Fruit fly (Drosophila melanogaster) whole organism, embryonic: Measurements from ENCODE around the gene CG3342.
A peak's percentile ranks its signal among the peaks of the same experiment; 100 is the strongest.

Experiments
- Adf1 ChIP-seq: fragments of 200-800 bp; sonication (Bioruptor generic); IDR thresholded peaks from 2 replicates; pipeline ENCODE4 v1.3.6; 2022; ENCODE audit warnings: missing biosample characterization, missing genetic modification characterization
- Asciz ChIP-seq: fragments of 200-800 bp; sonication (Bioruptor generic); optimal IDR thresholded peaks from 2 replicates; lab custom pipeline; 2017; ENCODE audit warnings: missing biosample characterization, mild to moderate bottlenecking, missing genetic modification characterization, missing genetic modification reagents
- B-H1 ChIP-seq: fragments of 200-800 bp; sonication (Bioruptor generic); IDR thresholded peaks from 3 replicates; pipeline ENCODE4 v1.3.6; 2022; ENCODE audit warnings: missing biosample characterization, missing genetic modification characterization
- C15 ChIP-seq: fragments of 200-800 bp; sonication (Bioruptor generic); IDR thresholded peaks from 3 replicates; pipeline ENCODE4 v1.3.6; 2022; ENCODE audit warnings: missing biosample characterization, missing genetic modification characterization
- CG10147 ChIP-seq: fragments of 200-800 bp; sonication (Bioruptor generic); optimal IDR thresholded peaks from 2 replicates; lab custom pipeline; 2019; ENCODE audit warnings: missing biosample characterization, mild to moderate bottlenecking, missing genetic modification characterization, moderate library complexity
- CG10654 ChIP-seq: fragments of 200-800 bp; sonication (Bioruptor generic); optimal IDR thresholded peaks from 2 replicates; lab custom pipeline; 2016; ENCODE audit warnings: missing biosample characterization, missing genetic modification characterization
- CG13775 ChIP-seq: fragments of 200-800 bp; sonication (Bioruptor generic); optimal IDR thresholded peaks from 3 replicates; lab custom pipeline; 2017; ENCODE audit warnings: missing biosample characterization, mild to moderate bottlenecking, missing genetic modification characterization
- CG13894 ChIP-seq: fragments of 200-800 bp; sonication (Bioruptor generic); optimal IDR thresholded peaks from 3 replicates; lab custom pipeline; 2018; ENCODE audit warnings: missing biosample characterization, mild to moderate bottlenecking, missing genetic modification characterization, moderate library complexity
- CG14014 ChIP-seq: fragments of 200-800 bp; sonication (Bioruptor generic); IDR thresholded peaks from 2 replicates; pipeline ENCODE4 v1.3.6; 2022; ENCODE audit warnings: missing biosample characterization, missing genetic modification characterization
- CG15601 ChIP-seq: fragments of 200-800 bp; sonication (Bioruptor generic); optimal IDR thresholded peaks from 3 replicates; lab custom pipeline; 2019; ENCODE audit warnings: missing biosample characterization, mild to moderate bottlenecking, missing genetic modification characterization, moderate library complexity
- CG1602 ChIP-seq: fragments of 200-800 bp; sonication (Bioruptor generic); optimal IDR thresholded peaks from 3 replicates; lab custom pipeline; 2016; ENCODE audit warnings: missing biosample characterization, missing genetic modification characterization
- CG17361 ChIP-seq: fragments of 200-800 bp; sonication (Bioruptor generic); IDR thresholded peaks from 3 replicates; pipeline ENCODE4 v1.3.6; 2022; ENCODE audit warnings: missing biosample characterization, missing genetic modification characterization
- CG17385 ChIP-seq: fragments of 200-800 bp; sonication (Bioruptor generic); optimal IDR thresholded peaks from 3 replicates; lab custom pipeline; 2018; ENCODE audit warnings: missing biosample characterization, mild to moderate bottlenecking, missing genetic modification characterization
- CG17912 ChIP-seq: fragments of 200-800 bp; sonication (Bioruptor generic); optimal IDR thresholded peaks from 2 replicates; lab custom pipeline; 2018; ENCODE audit warnings: missing biosample characterization, mild to moderate bottlenecking, missing genetic modification characterization
- CG1792 ChIP-seq: fragments of 200-800 bp; sonication (Bioruptor generic); optimal IDR thresholded peaks from 2 replicates; lab custom pipeline; 2016; ENCODE audit warnings: missing biosample characterization, missing genetic modification characterization
- CG2678 ChIP-seq: fragments of 200-800 bp; sonication (Bioruptor generic); optimal IDR thresholded peaks from 3 replicates; lab custom pipeline; 2019; ENCODE audit warnings: missing biosample characterization, mild to moderate bottlenecking, missing genetic modification characterization, moderate library complexity
- CG32772 ChIP-seq: fragments of 200-800 bp; sonication (Bioruptor generic); IDR thresholded peaks from 2 replicates; pipeline ENCODE4 v1.3.6; 2022; ENCODE audit warnings: missing biosample characterization, missing genetic modification characterization
- CG5953 ChIP-seq: fragments of 200-800 bp; sonication (Bioruptor generic); IDR thresholded peaks from 2 replicates; pipeline ENCODE4 v1.3.6; 2022; ENCODE audit warnings: missing biosample characterization, missing genetic modification characterization
- CG6654 ChIP-seq: fragments of 200-800 bp; sonication (Bioruptor generic); optimal IDR thresholded peaks from 2 replicates; lab custom pipeline; 2017; ENCODE audit warnings: missing biosample characterization, mild to moderate bottlenecking, missing genetic modification characterization
- CG7987 ChIP-seq: fragments of 200-800 bp; sonication (Bioruptor generic); optimal IDR thresholded peaks from 2 replicates; lab custom pipeline; 2018; ENCODE audit warnings: missing biosample characterization, mild to moderate bottlenecking, missing genetic modification characterization, moderate library complexity
- CG8290 ChIP-seq, 3 experiments: fragments of 200-800 bp; sonication (Bioruptor generic); optimal IDR thresholded peaks; 2 replicates each; lab custom pipeline; 2016 to 2019; ENCODE audit warnings: missing biosample characterization in 3 of 3, missing genetic modification characterization in 3 of 3, mild to moderate bottlenecking in 2 of 3, moderate library complexity in 1 of 3
- D19A ChIP-seq: fragments of 200-800 bp; optimal IDR thresholded peaks from 3 replicates; lab custom pipeline; 2019; ENCODE audit warnings: missing biosample characterization, mild to moderate bottlenecking, missing genetic modification characterization, moderate library complexity
- E2f1 ChIP-seq: fragments of 200-800 bp; sonication (Bioruptor generic); IDR thresholded peaks from 2 replicates; pipeline ENCODE4 v1.3.6; 2022; ENCODE audit warnings: missing biosample characterization, missing genetic modification characterization
- Fer1 ChIP-seq: fragments of 200-800 bp; sonication (Bioruptor generic); optimal IDR thresholded peaks from 2 replicates; lab custom pipeline; 2017; ENCODE audit warnings: missing biosample characterization, mild to moderate bottlenecking, missing genetic modification characterization
- H15 ChIP-seq: fragments of 200-800 bp; sonication (Bioruptor generic); IDR thresholded peaks from 3 replicates; pipeline ENCODE4 v1.3.6; 2022; ENCODE audit warnings: missing biosample characterization, missing genetic modification characterization
- Hr78 ChIP-seq, 2 experiments: fragments of 200-800 bp in 1 of 2; fragments of >200 bp in 1 of 2; sonication (Bioruptor generic) in 1 of 2; optimal IDR thresholded peaks; 2 replicates each; lab custom pipeline; 2017 to 2019; ENCODE audit warnings: missing biosample characterization in 2 of 2, missing genetic modification characterization in 2 of 2, mild to moderate bottlenecking in 1 of 2, moderate library complexity in 1 of 2
- Mes4 ChIP-seq: fragments of 200-800 bp; sonication (Bioruptor generic); optimal IDR thresholded peaks from 2 replicates; lab custom pipeline; 2016; ENCODE audit warnings: missing biosample characterization, missing genetic modification characterization
- Nf-YC ChIP-seq: fragments of 200-800 bp; optimal IDR thresholded peaks from 3 replicates; lab custom pipeline; 2019; ENCODE audit warnings: missing biosample characterization, mild to moderate bottlenecking, missing genetic modification characterization, moderate library complexity
- Oli ChIP-seq: fragments of 200-800 bp; sonication (Bioruptor generic); optimal IDR thresholded peaks from 2 replicates; lab custom pipeline; 2018; ENCODE audit warnings: missing biosample characterization, mild to moderate bottlenecking, missing genetic modification characterization, moderate library complexity
- Rfx ChIP-seq: fragments of 200-800 bp; sonication (Bioruptor generic); IDR thresholded peaks from 2 replicates; pipeline ENCODE4 v1.3.6; 2022; ENCODE audit warnings: missing biosample characterization, missing genetic modification characterization
- Scr ChIP-seq: fragments of 200-800 bp; sonication (Bioruptor generic); IDR thresholded peaks from 2 replicates; pipeline ENCODE4 v1.3.6; 2022; ENCODE audit warnings: missing biosample characterization, missing genetic modification characterization; ENCODE audit not compliant: partially characterized antibody
- ash1 ChIP-seq: fragments of 200-800 bp; sonication (Bioruptor generic); optimal IDR thresholded peaks from 2 replicates; lab custom pipeline; 2018; ENCODE audit warnings: missing biosample characterization, mild to moderate bottlenecking, missing genetic modification characterization
- chinmo ChIP-seq: fragments of 200-800 bp; sonication (Bioruptor generic); IDR thresholded peaks from 4 replicates; pipeline ENCODE4 v1.3.6; 2022; ENCODE audit warnings: missing biosample characterization, missing genetic modification characterization; ENCODE audit not compliant: partially characterized antibody
- ci ChIP-seq: fragments of 200-800 bp; sonication (Bioruptor generic); IDR thresholded peaks from 3 replicates; pipeline ENCODE4 v1.3.6; 2022; ENCODE audit warnings: missing biosample characterization, missing genetic modification characterization
- crol ChIP-seq: fragments of 200-800 bp; sonication (Bioruptor generic); IDR thresholded peaks from 2 replicates; pipeline ENCODE4 v1.3.6; 2022; ENCODE audit warnings: missing biosample characterization, missing genetic modification characterization
- cwo ChIP-seq: fragments of 200-800 bp; sonication (Bioruptor generic); optimal IDR thresholded peaks from 3 replicates; lab custom pipeline; 2017; ENCODE audit warnings: missing biosample characterization, missing genetic modification characterization, mild to moderate bottlenecking, moderate library complexity, missing genetic modification reagents
- dimm ChIP-seq: fragments of 200-800 bp; sonication (Bioruptor generic); IDR thresholded peaks from 2 replicates; pipeline ENCODE4 v1.3.6; 2022; ENCODE audit warnings: missing biosample characterization, missing genetic modification characterization
- dmrt11E ChIP-seq: fragments of 200-800 bp; sonication (Bioruptor generic); optimal IDR thresholded peaks from 3 replicates; lab custom pipeline; 2018; ENCODE audit warnings: missing biosample characterization, mild to moderate bottlenecking, missing genetic modification characterization, moderate library complexity
- eve ChIP-seq, 2 experiments: fragments of >200 bp; optimal IDR thresholded peaks; 2 replicates each; lab custom pipeline; 2017; ENCODE audit warnings: missing biosample characterization in 2 of 2, missing genetic modification characterization in 2 of 2
- gt ChIP-seq: fragments of 200-800 bp; sonication (Bioruptor generic); IDR thresholded peaks from 2 replicates; pipeline ENCODE4 v1.3.6; 2022; ENCODE audit warnings: missing biosample characterization, missing genetic modification characterization
- kay ChIP-seq: fragments of 200-800 bp; sonication (Bioruptor generic); optimal IDR thresholded peaks from 2 replicates; lab custom pipeline; 2016; ENCODE audit warnings: missing biosample characterization, missing genetic modification characterization
- mam ChIP-seq: fragments of 200-800 bp; sonication (Bioruptor generic); optimal IDR thresholded peaks from 3 replicates; lab custom pipeline; 2016; ENCODE audit warnings: missing biosample characterization, missing genetic modification characterization
- p53 ChIP-seq: fragments of 200-800 bp; sonication (Bioruptor generic); optimal IDR thresholded peaks from 2 replicates; lab custom pipeline; 2016; ENCODE audit warnings: missing biosample characterization, missing genetic modification characterization
- peb ChIP-seq: fragments of 200-800 bp; sonication (Bioruptor generic); IDR thresholded peaks from 2 replicates; pipeline ENCODE4 v1.3.6; 2022; ENCODE audit warnings: missing biosample characterization, missing genetic modification characterization
- pnt ChIP-seq: fragments of 200-800 bp; sonication (Bioruptor generic); optimal IDR thresholded peaks from 3 replicates; lab custom pipeline; 2016; ENCODE audit warnings: missing biosample characterization, missing genetic modification characterization
- prd ChIP-seq, 3 experiments: fragments of >200 bp in 2 of 3; fragments of 200-800 bp in 1 of 3; sonication (Bioruptor generic) in 1 of 3; optimal IDR thresholded peaks in 2 of 3; IDR thresholded peaks in 1 of 3; 2 replicates in 2 of 3; 3 replicates in 1 of 3; pipeline versions ENCODE4 v1.3.6 to Lab custom; 2017 to 2022; ENCODE audit warnings: missing biosample characterization in 1 of 3, missing genetic modification characterization in 1 of 3
- rib ChIP-seq: fragments of 200-800 bp; sonication (Bioruptor generic); IDR thresholded peaks from 2 replicates; pipeline ENCODE4 v1.3.6; 2022; ENCODE audit warnings: missing biosample characterization, missing genetic modification characterization
- sd ChIP-seq: fragments of 200-800 bp; sonication (Bioruptor generic); optimal IDR thresholded peaks from 3 replicates; lab custom pipeline; 2018; ENCODE audit warnings: missing biosample characterization, mild to moderate bottlenecking, missing genetic modification characterization, moderate library complexity
- vnd ChIP-seq: fragments of 200-800 bp; sonication (Bioruptor generic); IDR thresholded peaks from 3 replicates; pipeline ENCODE4 v1.3.6; 2022; ENCODE audit warnings: missing biosample characterization, missing genetic modification characterization; ENCODE audit not compliant: partially characterized antibody

Gene CG3342

dm6 chrX:6543569-6544173, 16.0 kb upstream of the CG3342 start (continued):
- TF ChIP-seq CG10147 (GFP tag; lab: Kevin White, UChicago) (no peak), peb (GFP tag; lab: Robert Waterston, UW) (no peak), CG17912 (no peak), cwo (GFP tag; lab: Kevin White, UChicago) (no peak), C15 (GFP tag; lab: Robert Waterston, UW) (no peak), Adf1 (GFP tag; lab: Robert Waterston, UW) (peak; percentile 93), Scr (GFP tag; lab: Robert Waterston, UW) (no peak), CG15601 (tag; lab: Kevin White, UChicago) (no peak), E2f1 (GFP tag; lab: Robert Waterston, UW) (0 out of 2 replicates have a peak, but pooled peaks have one; percentile 6), prd (optimal IDR thresholded peaks at IDR 0.05; lab: Kevin White, UChicago) (no peak), prd (GFP tag; IDR thresholded peaks at IDR 0.05; lab: Robert Waterston, UW) (no peak), pnt (GFP tag; lab: Kevin White, UChicago) (no peak), H15 (GFP tag; lab: Robert Waterston, UW) (no peak), CG5953 (no peak), CG6654 (GFP tag; lab: Kevin White, UChicago) (no peak), p53 (GFP tag; lab: Kevin White, UChicago) (no peak), CG13894 (tag; lab: Kevin White, UChicago) (peak; percentile 44), gt (GFP tag; lab: Robert Waterston, UW) (no peak), CG1792 (GFP tag; lab: Kevin White, UChicago) (no peak), CG32772 (GFP tag; lab: Robert Waterston, UW) (no peak), CG14014 (0 out of 2 replicates have a peak, but pooled peaks have one; percentile 11), eve (GFP tag; optimal IDR thresholded peaks at IDR 0.05; lab: Kevin White, UChicago) (no peak), CG17385 (GFP tag; lab: Kevin White, UChicago) (peak; percentile 72), ci (0 out of 3 replicates have a peak, but pooled peaks have one; percentile 9), Rfx (GFP tag; lab: Robert Waterston, UW) (no peak), CG2678 (tag; lab: Kevin White, UChicago) (peak; percentile 33), kay (GFP tag; lab: Kevin White, UChicago) (peak; percentile 8), Mes4 (GFP tag; lab: Kevin White, UChicago) (no peak), crol (GFP tag; lab: Robert Waterston, UW) (peak; percentile 42; the same call in 1 of the 2 replicates), dmrt11E (tag; lab: Kevin White, UChicago) (no peak), mam (GFP tag; lab: Kevin White, UChicago) (no peak), Hr78 (GFP tag; optimal IDR thresholded peaks at IDR 0.05; lab: Kevin White, UChicago) (no peak), sd (tag; lab: Kevin White, UChicago) (no peak), CG1602 (no peak), Oli (tag; lab: Kevin White, UChicago) (no peak), CG7987 (GFP tag; lab: Kevin White, UChicago) (no peak), chinmo (GFP tag; lab: Robert Waterston, UW) (peak; percentile 75; the same call in 3 of the 4 replicates), Asciz (no peak), ash1 (no peak), D19A (tag; lab: Kevin White, UChicago) (peak; percentile 15), Nf-YC (tag; lab: Kevin White, UChicago) (no peak), CG10654 (GFP tag; lab: Kevin White, UChicago) (no peak), B-H1 (no peak), CG13775 (GFP tag; lab: Kevin White, UChicago) (no peak), dimm (GFP tag; lab: Robert Waterston, UW) (no peak), rib (GFP tag; lab: Robert Waterston, UW) (peak; percentile 46; the same call in 1 of the 2 replicates), CG17361 (no peak), Fer1 (no peak), vnd (GFP tag; lab: Robert Waterston, UW) (no peak), CG8290 (GFP tag; optimal IDR thresholded peaks at IDR 0.05; lab: Kevin White, UChicago) (no peak), CG8290 (tag; optimal IDR thresholded peaks at IDR 0.05; lab: Kevin White, UChicago) (peak in 1 of 2 experiments; percentile 27)
